Fruit fly (Drosophila melanogaster) whole organism: Measurements from ENCODE around the gene Leash.

ENCODE experiments used
- CG8478 ChIP-seq: fragments of >200 bp; optimal IDR thresholded peaks from 2 replicates; lab custom pipeline; 2018; ENCODE audit warnings: inconsistent platforms
- Dll ChIP-seq: fragments of >200 bp; optimal IDR thresholded peaks from 2 replicates; lab custom pipeline; 2017
- EcR ChIP-seq, 2 experiments: fragments of >200 bp; optimal IDR thresholded peaks; 2 replicates each; lab custom pipeline; 2017; ENCODE audit warnings: missing biosample characterization in 2 of 2, missing genetic modification characterization in 2 of 2, missing genetic modification reagents in 2 of 2
- pan ChIP-seq: fragments of >200 bp; optimal IDR thresholded peaks from 2 replicates; lab custom pipeline; 2017
- psq ChIP-seq: fragments of >200 bp; optimal IDR thresholded peaks from 2 replicates; lab custom pipeline; 2017
- usp ChIP-seq: fragments of >200 bp; optimal IDR thresholded peaks from 2 replicates; lab custom pipeline; 2017; ENCODE audit warnings: missing biosample characterization, missing genetic modification characterization, mixed read lengths

Gene Leash

DNA sequence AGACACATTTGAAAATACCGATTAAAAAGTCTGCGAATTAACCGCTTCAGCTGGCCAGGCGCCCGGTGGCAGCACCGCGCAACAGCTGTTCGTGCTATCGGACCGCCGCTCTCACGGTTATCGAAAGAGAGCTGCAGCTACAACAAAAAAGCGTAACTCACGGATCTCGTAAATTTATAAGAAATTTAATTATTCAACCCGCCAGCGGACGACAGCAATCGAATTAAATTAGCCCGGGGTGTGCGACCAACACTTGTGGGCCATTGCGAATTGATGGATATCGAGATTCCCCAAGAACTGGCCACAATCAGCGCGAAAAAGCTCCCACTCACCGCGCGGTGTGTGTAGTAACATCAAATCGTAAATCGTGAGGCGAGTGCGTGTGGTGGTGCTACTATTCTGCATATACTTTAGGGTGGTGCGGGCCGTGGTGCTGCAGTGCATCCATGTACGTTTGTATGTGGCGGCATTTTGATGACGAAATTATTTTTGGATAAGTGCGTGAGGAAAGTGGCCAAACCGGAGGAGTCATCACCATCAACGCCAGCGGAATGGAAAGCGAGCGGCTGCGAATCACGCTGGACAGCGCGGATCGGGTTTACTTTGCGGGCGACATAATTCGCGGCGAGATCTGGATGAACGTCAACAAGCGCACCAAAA, at the start of gene Leash:
Leash (plus strand) TSS at position 119 of the 660 bp plus-strand sequence.
- no peak for TF ChIP-seq pan (lab: Kevin White, UChicago)
- TF ChIP-seq Dll (lab: Kevin White, UChicago), result peak; percentile 26
- TF ChIP-seq EcR (GFP tag; optimal IDR thresholded peaks at IDR 0.05; lab: Kevin White, UChicago), result no peak
- no peak for TF ChIP-seq psq (lab: Kevin White, UChicago)
- TF ChIP-seq usp, result no peak
- TF ChIP-seq CG8478 (lab: Kevin White, UChicago), result no peak

DNA sequence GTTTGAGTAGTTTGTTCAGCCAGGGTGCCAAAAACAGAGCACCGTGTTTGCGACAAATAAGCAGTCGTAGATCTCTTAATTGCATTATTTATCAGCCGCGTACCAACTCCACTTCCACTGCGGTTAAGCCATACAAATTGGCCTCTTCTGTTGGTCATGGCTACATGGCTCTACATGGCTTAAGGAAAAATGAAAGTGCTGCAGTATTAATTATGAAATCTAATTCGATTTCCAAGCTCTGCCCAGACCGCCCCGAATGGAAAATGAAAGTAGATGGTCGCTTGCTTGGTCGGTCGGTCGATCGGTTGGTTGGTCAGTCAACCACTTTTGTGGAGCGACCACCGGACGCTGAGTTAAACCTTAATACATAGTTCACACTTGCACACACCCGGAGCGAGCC, 48.4 kb upstream of the Leash start:
- TF ChIP-seq pan (lab: Kevin White, UChicago) (no peak), usp (no peak)

DNA sequence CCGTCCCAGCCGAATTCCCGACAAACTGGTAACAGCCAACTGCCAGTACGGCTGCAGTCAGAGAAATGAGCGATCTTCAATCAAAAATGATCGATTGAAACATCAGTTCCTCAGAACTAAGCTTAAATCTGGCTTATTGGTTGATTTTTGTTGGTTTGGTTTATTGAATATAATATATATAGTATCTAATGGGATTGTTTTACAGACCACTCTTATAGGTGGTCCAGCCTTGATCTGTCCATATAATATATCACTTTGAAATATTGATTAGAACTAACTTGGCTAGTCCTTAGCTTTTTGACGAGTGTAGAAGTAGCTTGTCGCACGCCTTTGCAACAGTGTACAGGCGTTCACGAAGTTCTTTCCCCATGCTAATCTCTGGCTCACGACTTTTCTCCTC, 42.9 kb upstream of the Leash start:
- TF ChIP-seq psq (lab: Kevin White, UChicago) (no peak), EcR (GFP tag; optimal IDR thresholded peaks at IDR 0.05; lab: Kevin White, UChicago) (no peak), Dll (lab: Kevin White, UChicago) (no peak), CG8478 (lab: Kevin White, UChicago) (no peak), pan (lab: Kevin White, UChicago) (no peak), usp (no peak)

DNA sequence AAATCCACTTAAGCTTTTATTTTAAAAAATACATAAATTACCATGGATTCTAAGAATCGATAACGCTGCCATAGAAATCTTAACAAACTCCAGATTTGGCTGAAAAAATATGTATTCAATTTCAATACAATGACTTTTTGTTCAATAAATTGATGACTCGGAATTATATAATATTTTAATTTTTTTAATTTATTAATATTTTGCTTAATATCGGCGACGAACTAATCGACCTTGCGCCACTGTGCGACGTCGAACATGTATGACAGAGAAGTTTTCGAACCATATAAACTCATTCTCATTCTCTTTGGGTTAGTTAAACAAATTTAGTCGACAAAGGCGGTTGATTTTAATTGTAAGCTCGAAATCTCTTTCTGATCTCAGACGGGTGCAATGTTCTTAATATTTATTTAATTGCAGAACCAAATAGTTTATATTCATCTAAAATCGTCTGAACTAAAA, 35.8 kb upstream of the Leash start, which contains the start of gene CG42394:
CG42394 (plus strand) TSS at position 311 of the 459 bp plus-strand sequence.
- no peak for TF ChIP-seq CG8478 (lab: Kevin White, UChicago)
- TF ChIP-seq usp, result no peak
- TF ChIP-seq pan (lab: Kevin White, UChicago), result no peak
- no peak for TF ChIP-seq Dll (lab: Kevin White, UChicago)
- no peak for TF ChIP-seq EcR (GFP tag; optimal IDR thresholded peaks at IDR 0.05; lab: Kevin White, UChicago)
- TF ChIP-seq psq (lab: Kevin White, UChicago), result no peak

DNA sequence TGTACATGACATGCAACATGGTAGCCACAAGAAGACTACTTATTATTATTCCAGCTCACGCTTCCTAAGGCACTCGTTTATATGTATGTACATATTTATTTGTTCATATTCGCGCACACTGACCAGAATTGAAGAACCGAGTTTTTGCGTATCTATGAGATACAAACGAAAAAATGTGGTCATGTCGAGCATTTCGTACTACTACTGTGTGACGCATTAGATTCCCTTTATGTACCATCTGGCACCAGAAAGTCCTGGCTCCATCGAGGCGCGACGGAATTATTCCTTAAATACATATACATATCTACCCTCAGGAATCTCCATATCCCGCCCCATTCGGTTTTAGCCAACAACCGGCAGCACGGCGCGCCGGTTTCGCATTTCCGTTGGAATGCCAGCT, 34.7 kb upstream of the Leash start:
- no peak for TF ChIP-seq usp
- TF ChIP-seq pan (lab: Kevin White, UChicago), result peak; percentile 44

DNA sequence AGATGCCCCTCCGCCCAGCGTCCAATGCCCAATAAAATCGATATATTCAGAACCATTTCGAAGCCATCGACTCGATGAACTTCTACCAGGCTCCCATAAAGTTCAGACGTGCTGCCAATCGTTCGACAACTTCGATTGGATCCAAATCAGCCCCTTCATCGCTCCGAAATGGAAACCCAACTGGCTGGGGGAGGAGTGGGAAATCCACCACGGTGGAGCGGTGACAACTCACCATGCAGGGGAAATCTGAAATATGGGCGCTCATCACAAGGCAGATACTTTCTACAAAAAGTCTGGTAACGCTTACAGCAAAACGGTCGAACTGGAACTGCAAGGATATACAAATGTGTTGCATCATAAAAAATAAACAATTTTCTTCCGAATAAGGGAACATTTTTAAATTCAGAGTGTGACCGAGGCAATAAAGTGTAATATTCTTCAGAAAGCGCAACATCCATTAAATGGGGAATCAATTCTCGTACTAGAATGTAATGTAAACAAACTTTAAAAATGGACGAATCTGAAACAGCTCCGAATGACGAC, 33.0 kb upstream of the Leash start, which contains the start of gene CG4565:
CG4565 (plus strand) TSS at position 493 of the 543 bp plus-strand sequence.
- no peak for TF ChIP-seq EcR (GFP tag; optimal IDR thresholded peaks at IDR 0.05; lab: Kevin White, UChicago)
- no peak for TF ChIP-seq Dll (lab: Kevin White, UChicago)
- TF ChIP-seq usp, result no peak
- TF ChIP-seq pan (lab: Kevin White, UChicago), result no peak
- TF ChIP-seq CG8478 (lab: Kevin White, UChicago), result no peak
- no peak for TF ChIP-seq psq (lab: Kevin White, UChicago)

DNA sequence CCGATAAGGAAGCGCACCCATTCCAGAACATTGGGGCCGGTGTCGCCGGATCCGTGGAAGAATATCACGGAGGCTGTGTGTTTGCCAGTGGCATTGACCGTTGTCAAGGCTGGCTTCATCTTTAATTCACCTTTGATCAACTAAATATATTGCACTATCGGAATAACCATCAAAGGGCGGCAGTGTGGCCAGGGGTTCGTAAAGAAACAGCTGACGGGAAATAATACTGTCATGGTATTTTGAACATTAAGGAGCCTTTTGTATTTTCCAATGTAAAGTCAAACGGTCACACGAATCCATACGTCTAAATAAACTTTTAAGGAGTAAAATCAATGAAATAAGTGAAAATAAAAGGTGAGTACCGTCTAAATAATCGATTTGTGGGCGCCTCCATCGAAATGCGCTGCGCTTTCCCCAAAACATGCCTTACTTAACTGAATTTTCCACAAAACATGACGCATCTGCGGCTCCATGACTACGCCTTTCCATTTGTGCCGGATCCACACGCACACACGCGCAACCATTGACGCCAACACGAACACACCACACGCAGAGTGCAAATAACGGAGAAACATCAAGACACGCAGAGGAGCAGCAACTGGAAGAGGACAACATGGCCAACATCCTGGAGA, 31.0 kb upstream of the Leash start, which contains the start of the genes CG6567 and CG4511:
CG6567 (minus strand) TSS at position 209 of the 632 bp plus-strand sequence.
CG4511 (plus strand) TSS at position 259 of the 632 bp plus-strand sequence.
- TF ChIP-seq EcR (GFP tag; optimal IDR thresholded peaks at IDR 0.05; lab: Kevin White, UChicago) (no peak), usp (no peak), CG8478 (lab: Kevin White, UChicago) (no peak), psq (lab: Kevin White, UChicago) (no peak), Dll (lab: Kevin White, UChicago) (no peak), pan (lab: Kevin White, UChicago) (no peak)

DNA sequence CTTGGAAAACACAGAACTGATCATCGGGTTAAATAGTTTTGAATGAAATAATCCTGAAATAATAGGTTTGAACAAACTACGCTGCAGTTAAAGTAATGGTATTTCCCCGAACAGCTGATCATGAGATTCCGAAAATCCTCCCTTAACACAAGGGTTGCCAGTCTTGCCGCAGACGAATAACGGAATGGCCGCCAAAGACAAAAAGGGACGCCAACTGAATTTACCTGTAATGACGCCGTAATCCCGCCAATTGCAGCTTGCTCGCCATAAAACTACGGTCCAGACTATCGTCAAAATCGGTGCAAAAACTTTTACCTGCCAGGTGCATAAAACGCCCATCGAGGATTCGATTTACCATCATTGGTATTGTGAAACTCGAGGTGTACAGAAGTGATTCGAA, 28.7 kb upstream of the Leash start, which contains the start of gene CG4570:
CG4570 (plus strand) TSS at position 190 of the 400 bp plus-strand sequence.
- TF ChIP-seq pan (lab: Kevin White, UChicago), result no peak
- no peak for TF ChIP-seq EcR (GFP tag; optimal IDR thresholded peaks at IDR 0.05; lab: Kevin White, UChicago)
- no peak for TF ChIP-seq psq (lab: Kevin White, UChicago)
- no peak for TF ChIP-seq Dll (lab: Kevin White, UChicago)
- no peak for TF ChIP-seq usp
- no peak for TF ChIP-seq CG8478 (lab: Kevin White, UChicago)

DNA sequence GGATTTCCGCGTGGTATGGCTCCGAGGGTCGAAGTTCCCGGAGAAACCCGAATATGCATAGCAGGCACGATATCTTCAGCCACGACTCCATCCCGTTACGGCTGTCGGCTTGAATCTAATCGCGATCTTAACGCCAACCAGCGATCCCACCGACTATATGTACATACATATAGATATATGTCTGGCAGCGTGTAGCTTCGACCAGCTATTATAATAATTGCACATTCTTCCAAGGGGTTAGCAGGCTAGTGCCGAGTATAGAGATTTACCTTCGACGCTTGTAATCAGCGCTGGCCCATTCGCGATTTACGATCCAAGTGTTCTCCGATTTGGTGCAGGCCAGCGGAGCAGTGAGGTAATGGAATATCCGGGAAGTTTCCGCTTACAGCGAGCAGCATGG, 25.6 kb upstream of the Leash start, which contains the start of gene CG14694:
CG14694 (minus strand) TSS at position 101 of the 400 bp plus-strand sequence.
- TF ChIP-seq Dll (lab: Kevin White, UChicago), result no peak
- TF ChIP-seq usp, result no peak
- no peak for TF ChIP-seq CG8478 (lab: Kevin White, UChicago)
- no peak for TF ChIP-seq EcR (GFP tag; optimal IDR thresholded peaks at IDR 0.05; lab: Kevin White, UChicago)
- TF ChIP-seq pan (lab: Kevin White, UChicago), result no peak
- TF ChIP-seq psq (lab: Kevin White, UChicago), result no peak

DNA sequence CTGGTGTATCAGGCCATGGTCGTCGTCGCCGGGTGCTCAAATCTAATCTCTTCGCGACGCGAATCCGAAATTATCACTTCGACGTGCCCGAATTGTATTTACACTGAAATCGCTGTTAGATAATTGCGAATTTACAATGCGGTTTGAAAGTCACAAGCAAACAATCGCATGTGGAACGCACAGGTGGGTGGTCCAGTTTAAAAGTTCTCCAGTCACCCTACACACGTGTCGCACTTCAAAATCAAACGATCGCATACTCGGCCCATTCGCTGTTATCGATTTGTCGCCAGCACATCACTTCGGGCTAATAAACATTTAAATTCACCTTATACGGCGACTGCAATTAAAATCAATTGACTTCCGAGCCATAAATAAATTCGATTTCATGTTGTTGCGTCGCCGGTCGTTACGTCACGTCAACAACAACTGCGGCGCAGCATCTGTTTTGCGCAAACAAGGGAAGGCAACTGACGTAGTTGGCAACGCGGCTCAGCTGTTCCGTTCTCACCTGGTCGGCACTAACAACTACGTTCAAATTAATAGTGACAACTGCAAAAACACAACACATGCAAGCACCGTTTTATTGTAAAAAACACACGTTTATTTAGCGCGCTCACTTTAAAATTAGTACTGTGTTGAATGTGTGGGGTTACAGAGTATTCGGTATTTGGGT, 22.4 kb upstream of the Leash start, which contains the start of gene CG6574:
CG6574 (minus strand) TSS at position 216 of the 673 bp plus-strand sequence.
- no peak for TF ChIP-seq CG8478 (lab: Kevin White, UChicago)
- no peak for TF ChIP-seq pan (lab: Kevin White, UChicago)
- no peak for TF ChIP-seq usp
- no peak for TF ChIP-seq EcR (GFP tag; optimal IDR thresholded peaks at IDR 0.05; lab: Kevin White, UChicago)

DNA sequence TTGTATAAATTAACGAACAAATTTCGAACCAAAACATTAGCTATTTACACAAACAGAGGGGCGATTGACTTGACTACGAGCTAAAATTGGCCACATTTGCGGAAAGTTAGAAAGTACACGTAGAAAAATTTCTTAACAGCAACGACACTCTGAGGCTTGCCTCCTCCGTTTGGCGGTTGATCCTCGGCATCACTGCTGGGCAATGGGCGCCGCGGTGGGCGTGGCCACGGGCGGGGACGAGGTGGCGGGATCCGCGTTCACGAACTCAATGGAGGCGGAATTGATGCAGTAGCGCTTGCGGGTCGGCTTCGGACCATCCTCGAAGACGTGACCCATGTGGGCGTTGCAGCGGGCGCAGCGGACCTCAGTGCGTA, 21.9 kb upstream of the Leash start:
- TF ChIP-seq CG8478 (lab: Kevin White, UChicago), result no peak
- no peak for TF ChIP-seq EcR (GFP tag; optimal IDR thresholded peaks at IDR 0.05; lab: Kevin White, UChicago)
